Worm (Caenorhabditis elegans): ENCODE data around the gene C11G6.2.
A peak's percentile ranks its signal among the peaks of the same experiment; 100 is the strongest.

The C11G6.2 gene

DNA sequence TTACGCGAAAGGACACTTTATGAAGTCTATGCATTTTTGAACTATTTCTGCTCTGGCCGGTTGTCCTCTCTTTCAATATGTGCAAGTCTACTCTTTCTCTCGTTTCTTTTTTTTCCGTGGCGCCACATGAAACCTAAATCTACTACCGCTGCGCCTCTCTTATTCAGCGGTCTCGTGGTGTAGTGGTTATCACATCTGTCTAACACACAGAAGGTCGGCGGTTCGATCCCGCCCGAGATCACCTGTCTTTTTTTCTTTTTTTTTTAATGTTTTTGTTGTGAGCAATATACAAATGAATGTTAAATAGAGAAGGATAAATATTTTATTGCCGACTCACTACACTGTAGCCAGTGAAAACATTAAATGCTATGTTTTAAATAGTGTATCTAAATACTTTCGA, 30.3 kb upstream of the C11G6.2 start (continued):
- TF ChIP-seq ceh-91 (GFP tag; IDR thresholded peaks at IDR 0.05), result no peak
- no peak for TF ChIP-seq C06A6.2 (GFP tag; conservative IDR thresholded peaks at IDR 0.05)
- TF ChIP-seq sptf-2 (GFP tag; optimal IDR thresholded peaks at IDR 0.05), result no peak
- TF ChIP-seq attf-3 (GFP tag; conservative IDR thresholded peaks at IDR 0.05), result peak; percentile 30; the same call in 1 of the 2 replicates
- TF ChIP-seq ztf-6 (GFP tag; IDR thresholded peaks at IDR 0.05), result no peak
- TF ChIP-seq aptf-3 (GFP tag; IDR thresholded peaks at IDR 0.05), result no peak
- 0 out of 2 replicates have a peak, but pooled peaks have one; percentile 33 for TF ChIP-seq Y53G8AR.9 (GFP tag; conservative IDR thresholded peaks at IDR 0.05)
- TF ChIP-seq ceh-58 (GFP tag; IDR thresholded peaks at IDR 0.05), result no peak
- peak; percentile 58 for TF ChIP-seq T26A5.8 (tag; optimal IDR thresholded peaks at IDR 0.05)
- no peak for TF ChIP-seq ceh-100 (GFP tag; IDR thresholded peaks at IDR 0.05)
- no peak for TF ChIP-seq F55B11.4 (tag; optimal IDR thresholded peaks at IDR 0.05; ENCODE audit: borderline replicate concordance, insufficient read depth)
- TF ChIP-seq nhr-120 (GFP tag; IDR thresholded peaks at IDR 0.05), result no peak
- peak; percentile 70 for TF ChIP-seq lin-40 (tag; optimal IDR thresholded peaks at IDR 0.05)
- no peak for TF ChIP-seq nfya-1 (tag; optimal IDR thresholded peaks at IDR 0.05; ENCODE audit: borderline replicate concordance, insufficient read depth)
- TF ChIP-seq F49E8.2 (tag; optimal IDR thresholded peaks at IDR 0.05; ENCODE audit: insufficient read depth), result no peak
- no peak for TF ChIP-seq fkh-3 (tag; optimal IDR thresholded peaks at IDR 0.05)
- TF ChIP-seq ztf-28 (GFP tag; IDR thresholded peaks at IDR 0.05), result no peak
- no peak for TF ChIP-seq B0019.2 (GFP tag; conservative IDR thresholded peaks at IDR 0.05)
- TF ChIP-seq athp-1 (tag; optimal IDR thresholded peaks at IDR 0.05), result peak; percentile 14
- no peak for TF ChIP-seq F57A8.1 (GFP tag; optimal IDR thresholded peaks at IDR 0.05)
- TF ChIP-seq pha-4 (tag; optimal IDR thresholded peaks at IDR 0.05), result no peak
- TF ChIP-seq bed-1 (GFP tag; IDR thresholded peaks at IDR 0.05), result no peak
- peak; percentile 71 for TF ChIP-seq zim-3 (tag; optimal IDR thresholded peaks at IDR 0.05)
- peak; percentile 68 for TF ChIP-seq F23B12.7 (tag; optimal IDR thresholded peaks at IDR 0.05; ENCODE audit: insufficient read depth)
- no peak for TF ChIP-seq ceh-79 (tag; optimal IDR thresholded peaks at IDR 0.05)
- TF ChIP-seq hrde-1 (tag; optimal IDR thresholded peaks at IDR 0.05; ENCODE audit: borderline replicate concordance), result no peak
- TF ChIP-seq ets-4 (GFP tag; optimal IDR thresholded peaks at IDR 0.05), result no peak
- TF ChIP-seq pbrm-1 (GFP tag; IDR thresholded peaks at IDR 0.05), result peak; percentile 67; the same call in 1 of the 2 replicates
- no peak for TF ChIP-seq F39B2.1 (GFP tag; IDR thresholded peaks at IDR 0.05)
- TF ChIP-seq ekl-4 (GFP tag; IDR thresholded peaks at IDR 0.05), result no peak
- no peak for TF ChIP-seq F33H1.4 (GFP tag; IDR thresholded peaks at IDR 0.05)
- TF ChIP-seq F52B5.7 (tag; optimal IDR thresholded peaks at IDR 0.05), result no peak
- peak in 1 of 2 experiments; percentile 41 for TF ChIP-seq let-607 (tag; optimal IDR thresholded peaks at IDR 0.05)
- peak; percentile 7 for TF ChIP-seq nhr-80 (tag; optimal IDR thresholded peaks at IDR 0.05)
- TF ChIP-seq lin-26 (GFP tag; IDR thresholded peaks at IDR 0.05), result peak; percentile 95
- TF ChIP-seq mel-28 (tag; optimal IDR thresholded peaks at IDR 0.05; ENCODE audit: borderline replicate concordance), result no peak
- no peak for TF ChIP-seq lag-1 (GFP tag; IDR thresholded peaks at IDR 0.05)
- TF ChIP-seq ceh-27 (GFP tag; optimal IDR thresholded peaks at IDR 0.05), result peak; percentile 33
- no peak for TF ChIP-seq Y95B8A.8 (GFP tag; IDR thresholded peaks at IDR 0.05)
- peak; percentile 90 for TF ChIP-seq die-1 (tag; optimal IDR thresholded peaks at IDR 0.05)
- no peak for TF ChIP-seq cebp-2 (GFP tag; IDR thresholded peaks at IDR 0.05)
- TF ChIP-seq attf-5 (GFP tag; optimal IDR thresholded peaks at IDR 0.05), result peak; percentile 11
- TF ChIP-seq nhr-90 (tag; optimal IDR thresholded peaks at IDR 0.05), result peak; percentile 79
- no peak for TF ChIP-seq nhr-27 (tag; optimal IDR thresholded peaks at IDR 0.05)
- no peak for TF ChIP-seq F57C9.4 (tag; optimal IDR thresholded peaks at IDR 0.05)
- peak; percentile 25 for TF ChIP-seq repo-1 (tag; optimal IDR thresholded peaks at IDR 0.05)
- TF ChIP-seq sea-2 (GFP tag; IDR thresholded peaks at IDR 0.05), result no peak
- TF ChIP-seq unc-130 (GFP tag; optimal IDR thresholded peaks at IDR 0.05), result no peak
- TF ChIP-seq gei-17 (GFP tag; optimal IDR thresholded peaks at IDR 0.05), result no peak

Data from whole organism, young adult.